Worm (Caenorhabditis elegans) whole organism, mixed stage, embryonic: Measurements from ENCODE around the gene fbxb-40.

Experiments
- M03D4.4 ChIP-seq: sonication (generic microtip); optimal IDR thresholded peaks from 2 replicates; lab custom pipeline; 2017; ENCODE audit warnings: mild to moderate bottlenecking, missing genetic modification characterization, missing compliant biosample characterization
- blmp-1 ChIP-seq: fragments of 150-350 bp; optimal IDR thresholded peaks from 2 replicates; lab custom pipeline; 2014; ENCODE audit warnings: missing biosample characterization, missing genetic modification characterization
- ceh-83 ChIP-seq: fragments of 200-800 bp; sonication (Bioruptor generic); optimal IDR thresholded peaks from 2 replicates; lab custom pipeline; 2018; ENCODE audit warnings: mild to moderate bottlenecking, missing genetic modification characterization, missing compliant biosample characterization
- drap-1 ChIP-seq: fragments of 200-800 bp; sonication (Bioruptor generic); optimal IDR thresholded peaks from 3 replicates; lab custom pipeline; 2018; ENCODE audit warnings: mild to moderate bottlenecking, missing genetic modification characterization, missing compliant biosample characterization
- elt-1 ChIP-seq: sonication (generic microtip); optimal IDR thresholded peaks from 2 replicates; lab custom pipeline; 2017; ENCODE audit warnings: missing genetic modification characterization, mild to moderate bottlenecking, missing compliant biosample characterization, antibody characterized with exemption, moderate library complexity, borderline replicate concordance; ENCODE audit not compliant: insufficient read depth
- hlh-1 ChIP-seq: fragments of 150-350 bp; optimal IDR thresholded peaks from 2 replicates; lab custom pipeline; 2014; ENCODE audit warnings: missing biosample characterization, missing genetic modification reagents, missing genetic modification characterization
- lin-13 ChIP-seq: fragments of 150-350 bp; optimal IDR thresholded peaks from 2 replicates; lab custom pipeline; 2014; ENCODE audit warnings: missing biosample characterization, missing genetic modification characterization
- mep-1 ChIP-seq: fragments of 150-350 bp; optimal IDR thresholded peaks from 2 replicates; lab custom pipeline; 2017; ENCODE audit warnings: missing biosample characterization, missing genetic modification reagents, missing genetic modification characterization, inconsistent platforms
- pha-4 ChIP-seq: fragments of 150-350 bp; optimal IDR thresholded peaks from 2 replicates; lab custom pipeline; 2018; ENCODE audit warnings: missing biosample characterization, missing genetic modification reagents, missing genetic modification characterization
- snpc-4 ChIP-seq: fragments of 150-350 bp; optimal IDR thresholded peaks from 2 replicates; lab custom pipeline; 2014; ENCODE audit warnings: missing biosample characterization, missing genetic modification characterization
- tbx-8 ChIP-seq: fragments of 200-800 bp; sonication (Bioruptor generic); optimal IDR thresholded peaks from 2 replicates; lab custom pipeline; 2018; ENCODE audit warnings: mild to moderate bottlenecking, missing genetic modification characterization, moderate library complexity, missing compliant biosample characterization
- unc-62 ChIP-seq: fragments of 150-350 bp; optimal IDR thresholded peaks from 2 replicates; lab custom pipeline; 2014; ENCODE audit warnings: missing biosample characterization, missing genetic modification reagents, missing genetic modification characterization
- ztf-11 ChIP-seq: fragments of 150-350 bp; optimal IDR thresholded peaks from 2 replicates; lab custom pipeline; 2014; ENCODE audit warnings: missing biosample characterization, missing genetic modification characterization

- no peak for TF ChIP-seq tbx-8 (GFP tag; lab: Kevin White, UChicago)
- no peak for TF ChIP-seq ztf-11
- TF ChIP-seq unc-62, result no peak
- TF ChIP-seq drap-1 (GFP tag; lab: Kevin White, UChicago), result no peak
- no peak for TF ChIP-seq M03D4.4 (tag; lab: Kevin White, UChicago)
- TF ChIP-seq elt-1 (tag; lab: Kevin White, UChicago), result no peak
- no peak for TF ChIP-seq lin-13 (tag; lab: Kevin White, UChicago)
- no peak for TF ChIP-seq snpc-4 (tag; lab: Kevin White, UChicago)
- TF ChIP-seq mep-1 (tag; lab: Kevin White, UChicago), result no peak
- peak; percentile 4 for TF ChIP-seq hlh-1
- no peak for TF ChIP-seq ceh-83 (GFP tag; lab: Kevin White, UChicago)
- TF ChIP-seq pha-4 (tag; lab: Kevin White, UChicago), result no peak
- TF ChIP-seq blmp-1 (tag; lab: Kevin White, UChicago), result no peak
Measured at ce11 chrII:1042227-1042626, 7.5 kb downstream of the fbxb-40 start, which contains the start of gene fbxb-41.
